Worm (Caenorhabditis elegans): ENCODE measurements around the gene mrpl-11.

DNA sequence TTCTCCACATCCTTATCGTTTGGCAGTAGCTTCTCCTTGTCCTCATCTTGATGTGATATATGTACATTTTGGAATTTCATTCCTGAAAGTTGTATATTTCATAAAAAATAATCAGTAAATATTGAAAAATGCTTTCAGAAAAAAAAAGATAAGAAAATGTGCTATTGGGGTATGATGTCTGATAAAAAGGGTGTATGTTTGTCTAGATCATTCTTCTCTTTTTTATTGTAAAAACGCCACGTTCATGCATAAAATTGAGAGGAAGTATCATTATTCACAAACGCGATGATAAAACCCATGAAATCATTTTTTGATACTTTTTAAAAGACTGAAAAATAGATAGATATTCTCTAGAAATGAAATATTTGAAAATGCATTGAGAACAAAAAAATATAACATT is 31.2 kb downstream of the mrpl-11 start:
- no peak for TF ChIP-seq sem-4 (tag; optimal IDR thresholded peaks at IDR 0.05)
- no peak for TF ChIP-seq nhr-12 (tag; optimal IDR thresholded peaks at IDR 0.05)
- TF ChIP-seq dmd-4 (tag; optimal IDR thresholded peaks at IDR 0.05): no peak
- TF ChIP-seq lin-13 (GFP tag; optimal IDR thresholded peaks at IDR 0.05): no peak
- no peak for TF ChIP-seq ceh-82 (tag; optimal IDR thresholded peaks at IDR 0.05)
- TF ChIP-seq alr-1 (tag; optimal IDR thresholded peaks at IDR 0.05): no peak
- TF ChIP-seq unc-62 (GFP tag; optimal IDR thresholded peaks at IDR 0.05): no peak
- TF ChIP-seq ztf-11 (tag; optimal IDR thresholded peaks at IDR 0.05): no peak
- TF ChIP-seq R02D3.7 (tag; optimal IDR thresholded peaks at IDR 0.05): no peak

Data from whole organism, L2 larva.